Fruit fly (Drosophila melanogaster) Kc167 (cell line): ENCODE data around the gene Nmdar1.

Experiments
- Myc ChIP-seq: fragments of >200 bp; optimal IDR thresholded peaks from 2 replicates; lab custom pipeline; 2017; ENCODE audit warnings: missing external identifiers
- Sin3A ChIP-seq: fragments of >200 bp; optimal IDR thresholded peaks from 2 replicates; lab custom pipeline; 2018; ENCODE audit warnings: missing external identifiers
- h ChIP-seq: fragments of >200 bp; optimal IDR thresholded peaks from 3 replicates; lab custom pipeline; 2018; ENCODE audit warnings: missing external identifiers
- psq ChIP-seq: fragments of >200 bp; optimal IDR thresholded peaks from 2 replicates; lab custom pipeline; 2017; ENCODE audit warnings: missing external identifiers
- ttk ChIP-seq: sonication (Bioruptor generic); optimal IDR thresholded peaks from 2 replicates; lab custom pipeline; 2017; ENCODE audit warnings: missing external identifiers

DNA sequence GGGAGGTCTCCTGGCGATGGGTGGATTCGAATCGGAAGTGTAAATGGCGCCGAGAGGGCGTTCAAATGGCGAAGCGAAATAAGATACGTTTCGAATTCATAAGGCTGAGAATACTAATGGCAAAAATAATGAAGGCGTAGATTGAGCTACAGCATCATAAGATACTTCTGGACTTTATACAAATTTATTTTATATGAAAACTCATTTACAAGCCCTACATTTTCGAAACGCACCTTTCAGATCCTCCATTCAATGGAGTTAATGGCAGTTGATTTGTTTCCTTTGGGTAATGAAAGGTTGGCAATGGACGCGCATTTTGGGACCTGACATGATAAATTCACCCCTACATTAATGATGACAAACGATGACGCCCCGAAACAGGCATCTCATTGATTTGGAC is 8.4 kb downstream of the Nmdar1 start:
- TF ChIP-seq psq (lab: Kevin White, UChicago), result no peak
- TF ChIP-seq Sin3A, result no peak
- TF ChIP-seq Myc (lab: Kevin White, UChicago), result no peak
- TF ChIP-seq ttk, result no peak
- TF ChIP-seq h (lab: Kevin White, UChicago), result no peak
